Fruit fly (Drosophila melanogaster) whole organism, adult: Measurements from ENCODE around the gene CG6664.

Experiments
- CG11617 ChIP-seq: fragments of 200-800 bp; sonication (Bioruptor generic); optimal IDR thresholded peaks from 2 replicates; lab custom pipeline; 2017; ENCODE audit warnings: mild to moderate bottlenecking, missing biosample characterization, missing genetic modification reagents, missing genetic modification characterization
- CG12768 ChIP-seq: fragments of 200-800 bp; sonication (Bioruptor generic); optimal IDR thresholded peaks from 2 replicates; lab custom pipeline; 2017; ENCODE audit warnings: missing biosample characterization, missing genetic modification characterization, mild to moderate bottlenecking, moderate library complexity, missing genetic modification reagents
- CG14711 ChIP-seq: fragments of 200-800 bp; sonication (Bioruptor generic); optimal IDR thresholded peaks from 2 replicates; lab custom pipeline; 2018; ENCODE audit warnings: missing biosample characterization, mild to moderate bottlenecking, missing genetic modification characterization, moderate library complexity
- CG1620 ChIP-seq: fragments of 200-800 bp; sonication (Bioruptor generic); optimal IDR thresholded peaks from 2 replicates; lab custom pipeline; 2016; ENCODE audit warnings: missing biosample characterization, missing genetic modification characterization
- CG33017 ChIP-seq: fragments of 200-800 bp; sonication (Bioruptor generic); optimal IDR thresholded peaks from 2 replicates; lab custom pipeline; 2018; ENCODE audit warnings: missing biosample characterization, mild to moderate bottlenecking, missing genetic modification characterization, moderate library complexity
- CG5204 ChIP-seq: fragments of 200-800 bp; sonication (Bioruptor generic); optimal IDR thresholded peaks from 2 replicates; lab custom pipeline; 2016; ENCODE audit warnings: missing biosample characterization, missing genetic modification characterization
- CG7045 ChIP-seq: fragments of 200-800 bp; sonication (Bioruptor generic); optimal IDR thresholded peaks from 2 replicates; lab custom pipeline; 2017; ENCODE audit warnings: missing biosample characterization, mild to moderate bottlenecking, missing genetic modification characterization
- CG7101 ChIP-seq: fragments of 200-800 bp; sonication (Bioruptor generic); optimal IDR thresholded peaks from 2 replicates; lab custom pipeline; 2018; ENCODE audit warnings: missing biosample characterization, mild to moderate bottlenecking, missing genetic modification characterization, moderate library complexity
- Clk ChIP-seq: fragments of 200-800 bp; sonication (Bioruptor generic); optimal IDR thresholded peaks from 2 replicates; lab custom pipeline; 2017; ENCODE audit warnings: missing biosample characterization, missing genetic modification characterization
- Crg-1 ChIP-seq: fragments of 200-800 bp; sonication (Bioruptor generic); optimal IDR thresholded peaks from 2 replicates; lab custom pipeline; 2016; ENCODE audit warnings: missing biosample characterization, missing genetic modification characterization
- Hr96 ChIP-seq: fragments of 200-800 bp; sonication (Bioruptor generic); optimal IDR thresholded peaks from 2 replicates; lab custom pipeline; 2016; ENCODE audit warnings: missing biosample characterization, missing genetic modification characterization
- Mnt ChIP-seq: fragments of 200-800 bp; sonication (Bioruptor generic); optimal IDR thresholded peaks from 2 replicates; lab custom pipeline; 2016; ENCODE audit warnings: missing biosample characterization, mild to moderate bottlenecking, missing genetic modification characterization
- bab1 ChIP-seq: fragments of 200-800 bp; sonication (Bioruptor generic); optimal IDR thresholded peaks from 3 replicates; lab custom pipeline; 2019; ENCODE audit warnings: missing biosample characterization, mild to moderate bottlenecking, missing genetic modification characterization, moderate library complexity
- cic ChIP-seq: fragments of 200-800 bp; sonication (Bioruptor generic); optimal IDR thresholded peaks from 2 replicates; lab custom pipeline; 2017; ENCODE audit warnings: missing biosample characterization, mild to moderate bottlenecking, missing genetic modification characterization, moderate library complexity
- cnc ChIP-seq, 2 experiments: fragments of >200 bp; optimal IDR thresholded peaks; 2 replicates each; lab custom pipeline; 2017
- kay ChIP-seq: fragments of 200-800 bp; sonication (Bioruptor generic); peaks from one replicate; lab custom pipeline; 2016; ENCODE audit warnings: missing biosample characterization, missing genetic modification characterization, borderline replicate concordance
- ovo ChIP-seq: fragments of 200-800 bp; sonication (Bioruptor generic); optimal IDR thresholded peaks from 2 replicates; lab custom pipeline; 2016; ENCODE audit warnings: missing biosample characterization, missing genetic modification characterization
- pad ChIP-seq: fragments of 200-800 bp; sonication (Bioruptor generic); optimal IDR thresholded peaks from 3 replicates; lab custom pipeline; 2017; ENCODE audit warnings: missing biosample characterization, missing genetic modification characterization, mild to moderate bottlenecking, moderate library complexity, missing genetic modification reagents
- tj ChIP-seq: fragments of 200-800 bp; sonication (Bioruptor generic); optimal IDR thresholded peaks from 3 replicates; lab custom pipeline; 2017; ENCODE audit warnings: missing biosample characterization, mild to moderate bottlenecking, missing genetic modification characterization, moderate library complexity
- toe ChIP-seq: fragments of 200-800 bp; sonication (Bioruptor generic); optimal IDR thresholded peaks from 2 replicates; lab custom pipeline; 2016; ENCODE audit warnings: missing biosample characterization, missing genetic modification characterization

The CG6664 gene

dm6 chr3L:17050661-17051452, 34.9 kb upstream of the CG6664 start:
- TF ChIP-seq tj (GFP tag; lab: Kevin White, UChicago) (peak; percentile 74), CG7045 (GFP tag; lab: Kevin White, UChicago) (no peak), bab1 (GFP tag; lab: Kevin White, UChicago) (no peak), kay (GFP tag; lab: Kevin White, UChicago) (peak; percentile 33), CG1620 (GFP tag; lab: Kevin White, UChicago) (no peak), ovo (GFP tag; lab: Kevin White, UChicago) (no peak), Mnt (GFP tag; lab: Kevin White, UChicago) (peak; percentile 23), CG33017 (tag; lab: Kevin White, UChicago) (no peak), cic (no peak), CG14711 (tag; lab: Kevin White, UChicago) (peak; percentile 98), CG5204 (GFP tag; lab: Kevin White, UChicago) (no peak), pad (no peak), cnc (optimal IDR thresholded peaks at IDR 0.05; lab: Kevin White, UChicago) (no peak), Hr96 (GFP tag; lab: Kevin White, UChicago) (no peak), Crg-1 (GFP tag; lab: Kevin White, UChicago) (no peak), CG11617 (no peak), Clk (GFP tag; lab: Kevin White, UChicago) (no peak), toe (GFP tag; lab: Kevin White, UChicago) (no peak), CG7101 (no peak), CG12768 (no peak)

- TF ChIP-seq pad (peak; percentile 37), cic (peak; percentile 70), CG1620 (GFP tag; lab: Kevin White, UChicago) (no peak), Clk (GFP tag; lab: Kevin White, UChicago) (peak; percentile 44), CG11617 (peak; percentile 49), Crg-1 (GFP tag; lab: Kevin White, UChicago) (no peak), CG7045 (GFP tag; lab: Kevin White, UChicago) (peak; percentile 61), CG7101 (peak; percentile 63), CG5204 (GFP tag; lab: Kevin White, UChicago) (no peak), CG33017 (tag; lab: Kevin White, UChicago) (peak; percentile 42), tj (GFP tag; lab: Kevin White, UChicago) (peak; percentile 95), ovo (GFP tag; lab: Kevin White, UChicago) (no peak), bab1 (GFP tag; lab: Kevin White, UChicago) (peak; percentile 44), cnc (optimal IDR thresholded peaks at IDR 0.05; lab: Kevin White, UChicago) (no peak), CG14711 (tag; lab: Kevin White, UChicago) (no peak), toe (GFP tag; lab: Kevin White, UChicago) (no peak), kay (GFP tag; lab: Kevin White, UChicago) (peak; percentile 77), CG12768 (peak; percentile 64), Hr96 (GFP tag; lab: Kevin White, UChicago) (peak; percentile 8), Mnt (GFP tag; lab: Kevin White, UChicago) (peak; percentile 59)
Observed at dm6 chr3L:17049912-17050345, 33.9 kb upstream of the CG6664 start.

- no peak for TF ChIP-seq pad
- peak; percentile 19 for TF ChIP-seq bab1 (GFP tag; lab: Kevin White, UChicago)
- TF ChIP-seq tj (GFP tag; lab: Kevin White, UChicago), result no peak
- TF ChIP-seq CG7045 (GFP tag; lab: Kevin White, UChicago), result no peak
- no peak for TF ChIP-seq Mnt (GFP tag; lab: Kevin White, UChicago)
Observed at dm6 chr3L:17049314-17049713, 33.3 kb upstream of the CG6664 start, which contains the start of gene rogdi. TSS of gene rogdi (plus strand) at chr3L:17049512.

dm6 chr3L:17047811-17048239, 31.8 kb upstream of the CG6664 start:
- TF ChIP-seq CG1620 (GFP tag; lab: Kevin White, UChicago) (no peak), CG33017 (tag; lab: Kevin White, UChicago) (no peak), CG14711 (tag; lab: Kevin White, UChicago) (no peak), toe (GFP tag; lab: Kevin White, UChicago) (no peak), Mnt (GFP tag; lab: Kevin White, UChicago) (no peak), CG7101 (no peak), Clk (GFP tag; lab: Kevin White, UChicago) (no peak), Hr96 (GFP tag; lab: Kevin White, UChicago) (no peak), tj (GFP tag; lab: Kevin White, UChicago) (no peak), ovo (GFP tag; lab: Kevin White, UChicago) (no peak), cnc (optimal IDR thresholded peaks at IDR 0.05; lab: Kevin White, UChicago) (no peak), cic (no peak), Crg-1 (GFP tag; lab: Kevin White, UChicago) (no peak), CG12768 (no peak), kay (GFP tag; lab: Kevin White, UChicago) (no peak), CG11617 (no peak), CG7045 (GFP tag; lab: Kevin White, UChicago) (no peak), CG5204 (GFP tag; lab: Kevin White, UChicago) (no peak), bab1 (GFP tag; lab: Kevin White, UChicago) (no peak), pad (no peak)

- TF ChIP-seq Hr96 (GFP tag; lab: Kevin White, UChicago), result no peak
- TF ChIP-seq CG12768, result no peak
- TF ChIP-seq toe (GFP tag; lab: Kevin White, UChicago), result no peak
- no peak for TF ChIP-seq Crg-1 (GFP tag; lab: Kevin White, UChicago)
- no peak for TF ChIP-seq kay (GFP tag; lab: Kevin White, UChicago)
- TF ChIP-seq cnc (optimal IDR thresholded peaks at IDR 0.05; lab: Kevin White, UChicago), result no peak
Observed at dm6 chr3L:17045431-17046238, 29.7 kb upstream of the CG6664 start, which contains the start of gene TpnC73F. TSS of gene TpnC73F (plus strand) at chr3L:17046063.
